Fruit fly (Drosophila melanogaster) whole organism, embryonic: ENCODE results near the gene ATPsynD.

Experiments used
- ATbp ChIP-seq: fragments of 200-800 bp; sonication (Bioruptor generic); optimal IDR thresholded peaks from 2 replicates; lab custom pipeline; 2017; ENCODE audit warnings: missing biosample characterization, mild to moderate bottlenecking, missing genetic modification characterization, missing genetic modification reagents
- B-H1 ChIP-seq: fragments of 200-800 bp; sonication (Bioruptor generic); IDR thresholded peaks from 3 replicates; pipeline ENCODE4 v1.3.6; 2022; ENCODE audit warnings: missing biosample characterization, missing genetic modification characterization
- CG10267 ChIP-seq: fragments of 200-800 bp; sonication (Bioruptor generic); optimal IDR thresholded peaks from 2 replicates; lab custom pipeline; 2018; ENCODE audit warnings: missing biosample characterization, mild to moderate bottlenecking, missing genetic modification characterization, moderate library complexity
- CG10431 ChIP-seq: fragments of 200-800 bp; sonication (Bioruptor generic); optimal IDR thresholded peaks from 3 replicates; lab custom pipeline; 2018; ENCODE audit warnings: missing biosample characterization, mild to moderate bottlenecking, missing genetic modification characterization
- CG12219 ChIP-seq: fragments of 200-800 bp; sonication (Bioruptor generic); optimal IDR thresholded peaks from 3 replicates; lab custom pipeline; 2018; ENCODE audit warnings: missing biosample characterization, mild to moderate bottlenecking, missing genetic modification characterization
- CG12299 ChIP-seq: fragments of 200-800 bp; sonication (Bioruptor generic); optimal IDR thresholded peaks from 2 replicates; lab custom pipeline; 2018; ENCODE audit warnings: missing biosample characterization, mild to moderate bottlenecking, missing genetic modification characterization
- CG13775 ChIP-seq: fragments of 200-800 bp; sonication (Bioruptor generic); optimal IDR thresholded peaks from 3 replicates; lab custom pipeline; 2017; ENCODE audit warnings: missing biosample characterization, mild to moderate bottlenecking, missing genetic modification characterization
- CG15479 ChIP-seq: fragments of 200-800 bp; sonication (Bioruptor generic); optimal IDR thresholded peaks from 3 replicates; lab custom pipeline; 2019; ENCODE audit warnings: missing biosample characterization, mild to moderate bottlenecking, missing genetic modification characterization, moderate library complexity
- CG1647 ChIP-seq: fragments of 200-800 bp; sonication (Bioruptor generic); optimal IDR thresholded peaks from 3 replicates; lab custom pipeline; 2016; ENCODE audit warnings: missing biosample characterization, missing genetic modification characterization
- CG18764 ChIP-seq: fragments of 200-800 bp; sonication (Bioruptor generic); optimal IDR thresholded peaks from 3 replicates; lab custom pipeline; 2016; ENCODE audit warnings: missing biosample characterization, missing genetic modification characterization
- CG2116 ChIP-seq: fragments of 200-800 bp; sonication (Bioruptor generic); optimal IDR thresholded peaks from 3 replicates; lab custom pipeline; 2018; ENCODE audit warnings: missing biosample characterization, mild to moderate bottlenecking, missing genetic modification characterization
- CG30403 ChIP-seq: fragments of 200-800 bp; sonication (Bioruptor generic); optimal IDR thresholded peaks from 3 replicates; lab custom pipeline; 2016; ENCODE audit warnings: missing biosample characterization, missing genetic modification characterization
- CG3838 ChIP-seq: fragments of 200-800 bp; sonication (Bioruptor generic); optimal IDR thresholded peaks from 3 replicates; lab custom pipeline; 2016; ENCODE audit warnings: missing biosample characterization, missing genetic modification characterization
- CG3995 ChIP-seq: fragments of 200-800 bp; sonication (Bioruptor generic); optimal IDR thresholded peaks from 3 replicates; lab custom pipeline; 2016; ENCODE audit warnings: missing biosample characterization, missing genetic modification characterization
- CG4328 ChIP-seq: fragments of 200-800 bp; sonication (Bioruptor generic); optimal IDR thresholded peaks from 3 replicates; lab custom pipeline; 2017; ENCODE audit warnings: missing biosample characterization, missing genetic modification reagents, missing genetic modification characterization
- CG4424 ChIP-seq: fragments of 200-800 bp; sonication (Bioruptor generic); optimal IDR thresholded peaks from 3 replicates; lab custom pipeline; 2016; ENCODE audit warnings: missing biosample characterization, missing genetic modification characterization
- CG4730 ChIP-seq: fragments of 200-800 bp; sonication (Bioruptor generic); IDR thresholded peaks from 2 replicates; pipeline ENCODE4 v1.3.6; 2022; ENCODE audit warnings: missing biosample characterization, missing genetic modification characterization
- CG6765 ChIP-seq: fragments of 200-800 bp; sonication (Bioruptor generic); optimal IDR thresholded peaks from 3 replicates; lab custom pipeline; 2017; ENCODE audit warnings: missing biosample characterization, mild to moderate bottlenecking, missing genetic modification characterization
- CG6813 ChIP-seq: fragments of 200-800 bp; sonication (Bioruptor generic); optimal IDR thresholded peaks from 2 replicates; lab custom pipeline; 2017; ENCODE audit warnings: missing biosample characterization, missing genetic modification characterization, mild to moderate bottlenecking, moderate library complexity, missing genetic modification reagents
- CG7963 ChIP-seq: fragments of 200-800 bp; sonication (Bioruptor generic); IDR thresholded peaks from 3 replicates; pipeline ENCODE4 v1.3.6; 2022; ENCODE audit warnings: missing biosample characterization, missing genetic modification characterization; ENCODE audit not compliant: partially characterized antibody
- CG8478 ChIP-seq: fragments of >200 bp; optimal IDR thresholded peaks from 2 replicates; lab custom pipeline; 2018
- CrebB ChIP-seq: fragments of 200-800 bp; sonication (Bioruptor generic); optimal IDR thresholded peaks from 3 replicates; lab custom pipeline; 2018; ENCODE audit warnings: missing biosample characterization, mild to moderate bottlenecking, missing genetic modification characterization
- Deaf1 ChIP-seq: fragments of 200-800 bp; optimal IDR thresholded peaks from 3 replicates; lab custom pipeline; 2019; ENCODE audit warnings: missing biosample characterization, mild to moderate bottlenecking, missing genetic modification characterization, moderate library complexity
- Doc3 ChIP-seq: fragments of 200-800 bp; sonication (Bioruptor generic); IDR thresholded peaks from 3 replicates; pipeline ENCODE4 v1.3.6; 2022; ENCODE audit warnings: missing biosample characterization, missing genetic modification characterization; ENCODE audit not compliant: partially characterized antibody
- Drgx ChIP-seq: fragments of 200-800 bp; sonication (Bioruptor generic); IDR thresholded peaks from 2 replicates; pipeline ENCODE4 v1.3.6; 2022; ENCODE audit warnings: missing biosample characterization, missing genetic modification characterization
- E2f2 ChIP-seq: fragments of 200-800 bp; sonication (Bioruptor generic); IDR thresholded peaks from 2 replicates; pipeline ENCODE4 v1.3.6; 2022; ENCODE audit warnings: missing biosample characterization, missing genetic modification characterization
- MESR4 ChIP-seq: fragments of 200-800 bp; sonication (Bioruptor generic); optimal IDR thresholded peaks from 2 replicates; lab custom pipeline; 2018; ENCODE audit warnings: missing biosample characterization, mild to moderate bottlenecking, missing genetic modification characterization, moderate library complexity
- Neu2 ChIP-seq: fragments of 200-800 bp; sonication (Bioruptor generic); optimal IDR thresholded peaks from 3 replicates; lab custom pipeline; 2016; ENCODE audit warnings: missing biosample characterization, missing genetic modification characterization, borderline replicate concordance
- Scr ChIP-seq: fragments of 200-800 bp; sonication (Bioruptor generic); IDR thresholded peaks from 2 replicates; pipeline ENCODE4 v1.3.6; 2022; ENCODE audit warnings: missing biosample characterization, missing genetic modification characterization; ENCODE audit not compliant: partially characterized antibody
- Side ChIP-seq: fragments of 200-800 bp; sonication (Bioruptor generic); optimal IDR thresholded peaks from 2 replicates; lab custom pipeline; 2016; ENCODE audit warnings: missing biosample characterization, missing genetic modification characterization
- Sry-β ChIP-seq: fragments of 200-800 bp; sonication (Bioruptor generic); optimal IDR thresholded peaks from 2 replicates; lab custom pipeline; 2018; ENCODE audit warnings: missing biosample characterization, mild to moderate bottlenecking, missing genetic modification characterization, moderate library complexity
- Tbp ChIP-seq: fragments of >200 bp; optimal IDR thresholded peaks from 2 replicates; lab custom pipeline; 2018; ENCODE audit warnings: missing biosample characterization, missing genetic modification characterization
- Vsx1 ChIP-seq: fragments of 200-800 bp; sonication (Bioruptor generic); optimal IDR thresholded peaks from 2 replicates; lab custom pipeline; 2017; ENCODE audit warnings: missing biosample characterization, mild to moderate bottlenecking, missing genetic modification characterization, missing genetic modification reagents
- ab ChIP-seq: fragments of 200-800 bp; sonication (Bioruptor generic); optimal IDR thresholded peaks from 2 replicates; lab custom pipeline; 2016; ENCODE audit warnings: missing biosample characterization, missing genetic modification characterization
- al ChIP-seq: fragments of 200-800 bp; sonication (Bioruptor generic); IDR thresholded peaks from 2 replicates; pipeline ENCODE4 v1.3.6; 2022; ENCODE audit warnings: missing biosample characterization, missing genetic modification characterization
- aop ChIP-seq: fragments of 200-800 bp; sonication (Bioruptor generic); IDR thresholded peaks from 2 replicates; pipeline ENCODE4 v1.3.6; 2022; ENCODE audit warnings: missing biosample characterization, missing genetic modification characterization
- ara ChIP-seq: fragments of 200-800 bp; sonication (Bioruptor generic); IDR thresholded peaks from 2 replicates; pipeline ENCODE4 v1.3.6; 2022; ENCODE audit warnings: missing biosample characterization, missing genetic modification characterization
- br ChIP-seq: fragments of >200 bp; optimal IDR thresholded peaks from 2 replicates; lab custom pipeline; 2017
- cas ChIP-seq: fragments of 200-800 bp; sonication (Bioruptor generic); IDR thresholded peaks from 2 replicates; pipeline ENCODE4 v1.3.6; 2022; ENCODE audit warnings: missing biosample characterization, missing genetic modification characterization
- caup ChIP-seq: fragments of 200-800 bp; sonication (Bioruptor generic); optimal IDR thresholded peaks from 3 replicates; lab custom pipeline; 2017; ENCODE audit warnings: missing biosample characterization, mild to moderate bottlenecking, missing genetic modification characterization, moderate library complexity; ENCODE audit not compliant: severe bottlenecking
- exex ChIP-seq: fragments of 200-800 bp; sonication (Bioruptor generic); optimal IDR thresholded peaks from 4 replicates; lab custom pipeline; 2018; ENCODE audit warnings: missing biosample characterization, mild to moderate bottlenecking, missing genetic modification characterization, moderate library complexity
- gfzf ChIP-seq: fragments of 200-800 bp; sonication (Bioruptor generic); optimal IDR thresholded peaks from 2 replicates; lab custom pipeline; 2016; ENCODE audit warnings: missing biosample characterization, mild to moderate bottlenecking, missing genetic modification characterization, moderate library complexity
- gro ChIP-seq: fragments of 200-800 bp; sonication (Bioruptor generic); optimal IDR thresholded peaks from 2 replicates; lab custom pipeline; 2016; ENCODE audit warnings: missing biosample characterization, missing genetic modification characterization
- insv ChIP-seq, 2 experiments: fragments of 200-800 bp; sonication (Bioruptor generic); optimal IDR thresholded peaks; 3 replicates each; lab custom pipeline; 2016 to 2018; ENCODE audit warnings: missing biosample characterization in 2 of 2, missing genetic modification characterization in 2 of 2
- kah ChIP-seq: fragments of 200-800 bp; sonication (Bioruptor generic); optimal IDR thresholded peaks from 2 replicates; lab custom pipeline; 2018; ENCODE audit warnings: missing biosample characterization, mild to moderate bottlenecking, missing genetic modification characterization
- kay ChIP-seq: fragments of 200-800 bp; sonication (Bioruptor generic); optimal IDR thresholded peaks from 2 replicates; lab custom pipeline; 2016; ENCODE audit warnings: missing biosample characterization, missing genetic modification characterization
- kni ChIP-seq: fragments of 200-800 bp; sonication (Bioruptor generic); optimal IDR thresholded peaks from 3 replicates; lab custom pipeline; 2017; ENCODE audit warnings: mild to moderate bottlenecking, missing biosample characterization, missing genetic modification reagents, missing genetic modification characterization
- maf-S ChIP-seq: fragments of 200-800 bp; sonication (Bioruptor generic); optimal IDR thresholded peaks from 2 replicates; lab custom pipeline; 2016; ENCODE audit warnings: missing biosample characterization, missing genetic modification characterization
- pho ChIP-seq: fragments of 200-800 bp; sonication (Bioruptor generic); optimal IDR thresholded peaks from 2 replicates; lab custom pipeline; 2016; ENCODE audit warnings: missing biosample characterization, missing genetic modification characterization
- run ChIP-seq: fragments of 200-800 bp; sonication (Bioruptor generic); optimal IDR thresholded peaks from 3 replicates; lab custom pipeline; 2018; ENCODE audit warnings: missing biosample characterization, mild to moderate bottlenecking, missing genetic modification characterization
- trem ChIP-seq: fragments of 200-800 bp; optimal IDR thresholded peaks from 3 replicates; lab custom pipeline; 2019; ENCODE audit warnings: missing biosample characterization, mild to moderate bottlenecking, missing genetic modification characterization, moderate library complexity
- vnd ChIP-seq: fragments of 200-800 bp; sonication (Bioruptor generic); IDR thresholded peaks from 3 replicates; pipeline ENCODE4 v1.3.6; 2022; ENCODE audit warnings: missing biosample characterization, missing genetic modification characterization; ENCODE audit not compliant: partially characterized antibody

Gene ATPsynD

DNA sequence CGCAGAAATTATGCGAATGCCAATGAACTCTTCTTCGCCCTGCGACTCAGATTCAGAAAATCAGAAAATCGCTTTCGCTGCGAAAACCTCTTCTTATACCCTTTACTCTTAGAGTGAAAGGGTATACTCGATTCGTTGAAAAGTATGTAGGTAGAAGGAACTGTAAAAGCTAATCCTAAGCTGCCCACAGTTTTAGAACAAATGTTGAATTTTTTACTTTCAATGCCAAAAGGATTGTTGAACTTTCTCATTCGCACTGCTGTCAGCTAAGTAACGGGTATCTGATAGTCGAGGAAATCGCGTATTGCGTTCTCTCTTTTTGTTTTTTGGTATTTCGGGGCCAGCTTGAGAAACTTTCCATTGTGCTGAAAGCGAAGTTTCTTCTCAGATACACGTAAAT lies 19.0 kb downstream of the ATPsynD start (continued):
- peak; percentile 60; the same call in 2 of the 3 replicates for TF ChIP-seq CG7963
- TF ChIP-seq gfzf (GFP tag; lab: Kevin White, UChicago), result no peak
- TF ChIP-seq CG18764 (GFP tag; lab: Kevin White, UChicago), result no peak
- TF ChIP-seq CG4424, result peak; percentile 11
- TF ChIP-seq ab (GFP tag; lab: Kevin White, UChicago), result no peak
- TF ChIP-seq CG6765 (GFP tag; lab: Kevin White, UChicago), result no peak
- no peak for TF ChIP-seq Vsx1 (GFP tag; lab: Kevin White, UChicago)
- no peak for TF ChIP-seq CG10431
- TF ChIP-seq CG10267 (tag; lab: Kevin White, UChicago), result peak; percentile 10
- TF ChIP-seq kay, result no peak
- no peak for TF ChIP-seq MESR4 (GFP tag; lab: Kevin White, UChicago)
- no peak for TF ChIP-seq Deaf1 (tag; lab: Kevin White, UChicago)
- TF ChIP-seq kni (GFP tag; lab: Kevin White, UChicago), result no peak
- TF ChIP-seq CG2116 (GFP tag; lab: Kevin White, UChicago), result no peak
- no peak for TF ChIP-seq CG12299 (tag; lab: Kevin White, UChicago)
- TF ChIP-seq CG3995 (GFP tag; lab: Kevin White, UChicago), result no peak
- TF ChIP-seq Tbp (GFP tag; lab: Kevin White, UChicago), result no peak
- TF ChIP-seq br, result no peak
- no peak for TF ChIP-seq CG6813 (GFP tag; lab: Kevin White, UChicago)
- TF ChIP-seq Neu2 (GFP tag; lab: Kevin White, UChicago), result no peak
- peak; percentile 24; the same call in 1 of the 2 replicates for TF ChIP-seq Drgx (GFP tag; lab: Robert Waterston, UW)
- TF ChIP-seq aop (GFP tag; lab: Robert Waterston, UW), result no peak
- no peak for TF ChIP-seq CrebB (tag; lab: Kevin White, UChicago)
- TF ChIP-seq CG13775 (GFP tag; lab: Kevin White, UChicago), result no peak
- no peak for TF ChIP-seq caup (GFP tag; lab: Kevin White, UChicago)
- no peak for TF ChIP-seq CG3838 (GFP tag; lab: Kevin White, UChicago)
- TF ChIP-seq CG8478 (lab: Kevin White, UChicago), result no peak
- no peak for TF ChIP-seq vnd (GFP tag; lab: Robert Waterston, UW)
- no peak for TF ChIP-seq exex (tag; lab: Kevin White, UChicago)
- peak; percentile 43 for TF ChIP-seq CG30403 (GFP tag; lab: Kevin White, UChicago)
- no peak for TF ChIP-seq cas (GFP tag; lab: Robert Waterston, UW)
- no peak for TF ChIP-seq CG4328 (GFP tag; lab: Kevin White, UChicago)
- peak; percentile 21 for TF ChIP-seq trem (tag; lab: Kevin White, UChicago)
- no peak for TF ChIP-seq pho (GFP tag; lab: Kevin White, UChicago)
- no peak for TF ChIP-seq al (GFP tag; lab: Robert Waterston, UW)
- TF ChIP-seq Doc3 (GFP tag; lab: Robert Waterston, UW), result no peak
- TF ChIP-seq CG12219 (GFP tag; lab: Kevin White, UChicago), result no peak
- no peak for TF ChIP-seq B-H1 (GFP tag; lab: Robert Waterston, UW)
- no peak for TF ChIP-seq maf-S (GFP tag; lab: Kevin White, UChicago)
- peak; percentile 54 for TF ChIP-seq ATbp (GFP tag; lab: Kevin White, UChicago)
- TF ChIP-seq E2f2, result no peak
- no peak for TF ChIP-seq CG1647 (GFP tag; lab: Kevin White, UChicago)
- TF ChIP-seq run (tag; lab: Kevin White, UChicago), result no peak
- peak; percentile 63 for TF ChIP-seq ara (GFP tag; lab: Robert Waterston, UW)
- TF ChIP-seq gro, result no peak
- TF ChIP-seq insv (GFP tag; optimal IDR thresholded peaks at IDR 0.05; lab: Kevin White, UChicago), result no peak
- no peak for TF ChIP-seq CG15479 (GFP tag; lab: Kevin White, UChicago)
- TF ChIP-seq Scr (GFP tag; lab: Robert Waterston, UW), result 0 out of 2 replicates have a peak, but pooled peaks have one; percentile 35
- TF ChIP-seq kah (GFP tag; lab: Kevin White, UChicago), result no peak
- TF ChIP-seq Side (GFP tag; lab: Kevin White, UChicago), result no peak
- no peak for TF ChIP-seq Sry-β (GFP tag; lab: Kevin White, UChicago)
- TF ChIP-seq CG4730 (GFP tag; lab: Robert Waterston, UW), result no peak
